Worm (Caenorhabditis elegans): ENCODE data around the gene srx-130.

- TF ChIP-seq W03F9.2 (tag; optimal IDR thresholded peaks at IDR 0.05) (no peak), him-1 (tag; optimal IDR thresholded peaks at IDR 0.05) (no peak)
These were observed 15.3 kb upstream of the srx-130 start, which contains the start of gene nrf-5 for ce11 chrV:13827920-13828319.

Data from whole organism, L4/young adult.